Fruit fly (Drosophila melanogaster): ENCODE data around the gene ouib.

Gene ouib

dm6 chr3R:8746354-8746753, 21.1 kb downstream of the ouib start (continued):
- TF ChIP-seq CG2129 (GFP tag; IDR thresholded peaks at IDR 0.05; ENCODE audit: partially characterized antibody), result no peak
- TF ChIP-seq Six4 (GFP tag; optimal IDR thresholded peaks at IDR 0.05), result peak; percentile 56
- TF ChIP-seq Hand (GFP tag; optimal IDR thresholded peaks at IDR 0.05), result no peak
- TF ChIP-seq oc (tag; optimal IDR thresholded peaks at IDR 0.05), result peak; percentile 38
- TF ChIP-seq CG7963 (GFP tag; IDR thresholded peaks at IDR 0.05; ENCODE audit: partially characterized antibody), result no peak
- TF ChIP-seq D (optimal IDR thresholded peaks at IDR 0.05), result no peak
- peak; percentile 38 for TF ChIP-seq D (GFP tag; optimal IDR thresholded peaks at IDR 0.05)
- no peak for TF ChIP-seq CG1832 (GFP tag; optimal IDR thresholded peaks at IDR 0.05)
- no peak for TF ChIP-seq CG16863 (GFP tag; optimal IDR thresholded peaks at IDR 0.05)
- TF ChIP-seq ken (GFP tag; IDR thresholded peaks at IDR 0.05), result no peak
- TF ChIP-seq CG3163 (GFP tag; optimal IDR thresholded peaks at IDR 0.05), result no peak
- no peak for TF ChIP-seq Gsc (GFP tag; IDR thresholded peaks at IDR 0.05)
- TF ChIP-seq rib (GFP tag; IDR thresholded peaks at IDR 0.05), result no peak
- TF ChIP-seq CG9609 (GFP tag; optimal IDR thresholded peaks at IDR 0.05), result no peak
- peak; percentile 23 for TF ChIP-seq NK7.1 (GFP tag; optimal IDR thresholded peaks at IDR 0.05)
- TF ChIP-seq CG6175 (GFP tag; IDR thresholded peaks at IDR 0.05), result no peak
- no peak for TF ChIP-seq Adf1 (GFP tag; IDR thresholded peaks at IDR 0.05)
- TF ChIP-seq unc-4 (GFP tag; IDR thresholded peaks at IDR 0.05; ENCODE audit: partially characterized antibody), result no peak
- TF ChIP-seq MBD-R2 (GFP tag; IDR thresholded peaks at IDR 0.05), result peak; percentile 15; the same call in 1 of the 2 replicates
- no peak for TF ChIP-seq B-H2 (GFP tag; optimal IDR thresholded peaks at IDR 0.05)
- no peak for TF ChIP-seq CG10274 (GFP tag; optimal IDR thresholded peaks at IDR 0.05)
- no peak for TF ChIP-seq Jarid2 (GFP tag; optimal IDR thresholded peaks at IDR 0.05)
- TF ChIP-seq Ada2b (GFP tag; IDR thresholded peaks at IDR 0.05), result peak; percentile 73
- TF ChIP-seq CG15269 (tag; optimal IDR thresholded peaks at IDR 0.05), result peak; percentile 43
- peak; percentile 39 for TF ChIP-seq CG12104 (GFP tag; optimal IDR thresholded peaks at IDR 0.05)
- TF ChIP-seq gsb (GFP tag; IDR thresholded peaks at IDR 0.05), result no peak
- no peak for TF ChIP-seq aop (GFP tag; IDR thresholded peaks at IDR 0.05)
- peak; percentile 59 for TF ChIP-seq CG13424 (tag; optimal IDR thresholded peaks at IDR 0.05)
- peak; percentile 71 for TF ChIP-seq CG30403 (GFP tag; optimal IDR thresholded peaks at IDR 0.05)
- no peak for TF ChIP-seq sug (tag; optimal IDR thresholded peaks at IDR 0.05)
- TF ChIP-seq toy (GFP tag; IDR thresholded peaks at IDR 0.05), result no peak
- no peak for TF ChIP-seq CG7357 (GFP tag; IDR thresholded peaks at IDR 0.05)
- no peak for TF ChIP-seq Doc3 (GFP tag; IDR thresholded peaks at IDR 0.05; ENCODE audit: partially characterized antibody)
- TF ChIP-seq CG1603 (tag; optimal IDR thresholded peaks at IDR 0.05), result peak; percentile 35
- peak in 1 of 2 experiments; percentile 75 for TF ChIP-seq bsh (GFP tag; optimal IDR thresholded peaks at IDR 0.05)
- TF ChIP-seq fd96Cb (tag; optimal IDR thresholded peaks at IDR 0.05), result peak; percentile 44
- peak; percentile 65 for TF ChIP-seq Atf6 (GFP tag; IDR thresholded peaks at IDR 0.05)
- TF ChIP-seq BEAF-32 (GFP tag; optimal IDR thresholded peaks at IDR 0.05), result no peak
- TF ChIP-seq CG2875 (GFP tag; optimal IDR thresholded peaks at IDR 0.05), result no peak
- peak; percentile 23 for TF ChIP-seq cwo (GFP tag; optimal IDR thresholded peaks at IDR 0.05)
- TF ChIP-seq CG11456 (GFP tag; IDR thresholded peaks at IDR 0.05), result no peak
- TF ChIP-seq CG31388 (GFP tag; optimal IDR thresholded peaks at IDR 0.05), result no peak
- no peak for TF ChIP-seq CG12744 (GFP tag; optimal IDR thresholded peaks at IDR 0.05)
- no peak for TF ChIP-seq CG17912 (GFP tag; optimal IDR thresholded peaks at IDR 0.05)
- no peak for TF ChIP-seq eyg (GFP tag; optimal IDR thresholded peaks at IDR 0.05)
- TF ChIP-seq tup (GFP tag; optimal IDR thresholded peaks at IDR 0.05), result no peak
- peak; percentile 54 for TF ChIP-seq CG10147 (GFP tag; optimal IDR thresholded peaks at IDR 0.05)
- no peak for TF ChIP-seq zen2 (GFP tag; IDR thresholded peaks at IDR 0.05; ENCODE audit: partially characterized antibody)
- no peak for TF ChIP-seq Hmx (GFP tag; optimal IDR thresholded peaks at IDR 0.05)
- no peak for TF ChIP-seq Poxn (GFP tag; IDR thresholded peaks at IDR 0.05)
- TF ChIP-seq bowl (GFP tag; IDR thresholded peaks at IDR 0.05), result no peak
